Fruit fly (Drosophila melanogaster) whole organism, embryonic: ENCODE data around the gene Mbs.
A peak's percentile ranks its signal among the peaks of the same experiment; 100 is the strongest.

Experiments
- Abd-B ChIP-seq: fragments of 200-800 bp; sonication (Bioruptor generic); optimal IDR thresholded peaks from 2 replicates; lab custom pipeline; 2018; ENCODE audit warnings: missing biosample characterization, mild to moderate bottlenecking, missing genetic modification characterization, moderate library complexity
- CG10366 ChIP-seq: fragments of 200-800 bp; sonication (Bioruptor generic); IDR thresholded peaks from 2 replicates; pipeline ENCODE4 v1.3.6; 2022; ENCODE audit warnings: missing biosample characterization, missing genetic modification characterization
- CG11696 ChIP-seq: fragments of 200-800 bp; sonication (Bioruptor generic); IDR thresholded peaks from 2 replicates; pipeline ENCODE4 v1.3.6; 2022; ENCODE audit warnings: missing biosample characterization, missing genetic modification characterization
- CG13287 ChIP-seq: fragments of 200-800 bp; sonication (Bioruptor generic); IDR thresholded peaks from 2 replicates; pipeline ENCODE4 v1.3.6; 2022; ENCODE audit warnings: missing biosample characterization, missing genetic modification characterization; ENCODE audit not compliant: partially characterized antibody
- CG13624 ChIP-seq: fragments of 200-800 bp; sonication (Bioruptor generic); optimal IDR thresholded peaks from 2 replicates; lab custom pipeline; 2016; ENCODE audit warnings: missing biosample characterization, missing genetic modification characterization
- CG14441 ChIP-seq: fragments of 200-800 bp; sonication (Bioruptor generic); IDR thresholded peaks from 2 replicates; pipeline ENCODE4 v1.3.6; 2022; ENCODE audit warnings: missing biosample characterization, missing genetic modification characterization
- CG1647 ChIP-seq: fragments of 200-800 bp; sonication (Bioruptor generic); optimal IDR thresholded peaks from 3 replicates; lab custom pipeline; 2016; ENCODE audit warnings: missing biosample characterization, missing genetic modification characterization
- CG18764 ChIP-seq: fragments of 200-800 bp; sonication (Bioruptor generic); optimal IDR thresholded peaks from 3 replicates; lab custom pipeline; 2016; ENCODE audit warnings: missing biosample characterization, missing genetic modification characterization
- CG2199 ChIP-seq: fragments of 200-800 bp; sonication (Bioruptor generic); IDR thresholded peaks from 3 replicates; pipeline ENCODE4 v1.3.6; 2022; ENCODE audit warnings: missing biosample characterization, missing genetic modification characterization
- CG31388 ChIP-seq: fragments of 200-800 bp; sonication (Bioruptor generic); optimal IDR thresholded peaks from 2 replicates; lab custom pipeline; 2016; ENCODE audit warnings: missing biosample characterization, missing genetic modification characterization
- CG34224 ChIP-seq: fragments of 200-800 bp; sonication (Bioruptor generic); IDR thresholded peaks from 3 replicates; pipeline ENCODE4 v1.3.6; 2022; ENCODE audit warnings: missing biosample characterization, missing genetic modification characterization; ENCODE audit not compliant: partially characterized antibody
- CG34376 ChIP-seq: fragments of 200-800 bp; sonication (Bioruptor generic); optimal IDR thresholded peaks from 2 replicates; lab custom pipeline; 2018; ENCODE audit warnings: missing biosample characterization, mild to moderate bottlenecking, missing genetic modification characterization
- CG4707 ChIP-seq: fragments of 200-800 bp; sonication (Bioruptor generic); optimal IDR thresholded peaks from 2 replicates; lab custom pipeline; 2018; ENCODE audit warnings: missing biosample characterization, mild to moderate bottlenecking, missing genetic modification characterization, moderate library complexity
- CG7987 ChIP-seq: fragments of 200-800 bp; sonication (Bioruptor generic); optimal IDR thresholded peaks from 2 replicates; lab custom pipeline; 2018; ENCODE audit warnings: missing biosample characterization, mild to moderate bottlenecking, missing genetic modification characterization, moderate library complexity
- CG8924 ChIP-seq: fragments of 200-800 bp; optimal IDR thresholded peaks from 3 replicates; lab custom pipeline; 2019; ENCODE audit warnings: missing biosample characterization, mild to moderate bottlenecking, missing genetic modification characterization, moderate library complexity
- CG9727 ChIP-seq: fragments of 200-800 bp; sonication (Bioruptor generic); optimal IDR thresholded peaks from 3 replicates; lab custom pipeline; 2017; ENCODE audit warnings: missing biosample characterization, mild to moderate bottlenecking, missing genetic modification characterization
- CG9817 ChIP-seq: fragments of 200-800 bp; sonication (Bioruptor generic); optimal IDR thresholded peaks from 2 replicates; lab custom pipeline; 2018; ENCODE audit warnings: missing biosample characterization, mild to moderate bottlenecking, missing genetic modification characterization, moderate library complexity
- CHES-1-like ChIP-seq: fragments of 200-800 bp; sonication (Bioruptor generic); optimal IDR thresholded peaks from 2 replicates; lab custom pipeline; 2016; ENCODE audit warnings: missing biosample characterization, missing genetic modification characterization
- Dref ChIP-seq: fragments of 200-800 bp; sonication (Bioruptor generic); IDR thresholded peaks from 2 replicates; pipeline ENCODE4 v1.3.6; 2022; ENCODE audit warnings: missing biosample characterization, missing genetic modification characterization
- HLH3B ChIP-seq: fragments of 200-800 bp; sonication (Bioruptor generic); IDR thresholded peaks from 2 replicates; pipeline ENCODE4 v1.3.6; 2022; ENCODE audit warnings: missing biosample characterization, missing genetic modification characterization
- Hmx ChIP-seq: fragments of 200-800 bp; sonication (Bioruptor generic); optimal IDR thresholded peaks from 2 replicates; lab custom pipeline; 2016; ENCODE audit warnings: missing biosample characterization, missing genetic modification characterization
- Hr39 ChIP-seq: fragments of >200 bp; optimal IDR thresholded peaks from 2 replicates; lab custom pipeline; 2017
- Hsf ChIP-seq: fragments of 200-800 bp; sonication (Bioruptor generic); optimal IDR thresholded peaks from 3 replicates; lab custom pipeline; 2016; ENCODE audit warnings: missing biosample characterization, missing genetic modification characterization
- Meics ChIP-seq: fragments of 200-800 bp; sonication (Bioruptor generic); optimal IDR thresholded peaks from 2 replicates; lab custom pipeline; 2017; ENCODE audit warnings: missing biosample characterization, mild to moderate bottlenecking, missing genetic modification characterization
- Mes4 ChIP-seq: fragments of 200-800 bp; sonication (Bioruptor generic); optimal IDR thresholded peaks from 2 replicates; lab custom pipeline; 2016; ENCODE audit warnings: missing biosample characterization, missing genetic modification characterization
- Scr ChIP-seq: fragments of 200-800 bp; sonication (Bioruptor generic); IDR thresholded peaks from 2 replicates; pipeline ENCODE4 v1.3.6; 2022; ENCODE audit warnings: missing biosample characterization, missing genetic modification characterization; ENCODE audit not compliant: partially characterized antibody
- Tbp ChIP-seq: fragments of >200 bp; optimal IDR thresholded peaks from 2 replicates; lab custom pipeline; 2018; ENCODE audit warnings: missing biosample characterization, missing genetic modification characterization
- YL-1 ChIP-seq: fragments of 200-800 bp; sonication (Bioruptor generic); optimal IDR thresholded peaks from 3 replicates; lab custom pipeline; 2017; ENCODE audit warnings: missing biosample characterization, mild to moderate bottlenecking, missing genetic modification characterization
- cas ChIP-seq: fragments of 200-800 bp; sonication (Bioruptor generic); IDR thresholded peaks from 2 replicates; pipeline ENCODE4 v1.3.6; 2022; ENCODE audit warnings: missing biosample characterization, missing genetic modification characterization
- cato ChIP-seq: fragments of 200-800 bp; sonication (Bioruptor generic); optimal IDR thresholded peaks from 2 replicates; lab custom pipeline; 2016; ENCODE audit warnings: missing biosample characterization, missing genetic modification characterization, borderline replicate concordance
- chif ChIP-seq, 2 experiments: fragments of 200-800 bp; sonication (Bioruptor generic); optimal IDR thresholded peaks; 3 replicates each; lab custom pipeline; 2016; ENCODE audit warnings: missing biosample characterization in 2 of 2, missing genetic modification characterization in 2 of 2
- chn ChIP-seq: fragments of 200-800 bp; sonication (Bioruptor generic); optimal IDR thresholded peaks from 2 replicates; lab custom pipeline; 2016; ENCODE audit warnings: missing biosample characterization, missing genetic modification characterization
- crp ChIP-seq, 2 experiments: fragments of 200-800 bp; sonication (Bioruptor generic); optimal IDR thresholded peaks; 2 replicates in 1 of 2; 3 replicates in 1 of 2; lab custom pipeline; 2017; ENCODE audit warnings: missing biosample characterization in 2 of 2, missing genetic modification characterization in 2 of 2, mild to moderate bottlenecking in 1 of 2, moderate library complexity in 1 of 2
- ewg ChIP-seq: fragments of 200-800 bp; sonication (Bioruptor generic); optimal IDR thresholded peaks from 3 replicates; lab custom pipeline; 2017; ENCODE audit warnings: mild to moderate bottlenecking, missing biosample characterization, missing genetic modification reagents, missing genetic modification characterization
- gcm2 ChIP-seq: fragments of 200-800 bp; sonication (Bioruptor generic); optimal IDR thresholded peaks from 2 replicates; lab custom pipeline; 2016; ENCODE audit warnings: missing biosample characterization, missing genetic modification characterization
- gem ChIP-seq: fragments of 200-800 bp; sonication (Bioruptor generic); optimal IDR thresholded peaks from 2 replicates; lab custom pipeline; 2019; ENCODE audit warnings: missing biosample characterization, mild to moderate bottlenecking, missing genetic modification characterization, moderate library complexity
- gt ChIP-seq: fragments of 200-800 bp; sonication (Bioruptor generic); IDR thresholded peaks from 2 replicates; pipeline ENCODE4 v1.3.6; 2022; ENCODE audit warnings: missing biosample characterization, missing genetic modification characterization
- hb ChIP-seq: fragments of 200-800 bp; sonication (Bioruptor generic); IDR thresholded peaks from 3 replicates; pipeline ENCODE4 v1.3.6; 2022; ENCODE audit warnings: missing biosample characterization, missing genetic modification characterization; ENCODE audit not compliant: partially characterized antibody
- ken ChIP-seq: fragments of 200-800 bp; sonication (Bioruptor generic); IDR thresholded peaks from 3 replicates; pipeline ENCODE4 v1.3.6; 2022; ENCODE audit warnings: missing biosample characterization, missing genetic modification characterization
- lmd ChIP-seq: fragments of 200-800 bp; sonication (Bioruptor generic); IDR thresholded peaks from 2 replicates; pipeline ENCODE4 v1.3.6; 2022; ENCODE audit warnings: missing biosample characterization, missing genetic modification characterization
- pfk ChIP-seq: fragments of 200-800 bp; sonication (Bioruptor generic); optimal IDR thresholded peaks from 2 replicates; lab custom pipeline; 2018; ENCODE audit warnings: missing biosample characterization, mild to moderate bottlenecking, missing genetic modification characterization, moderate library complexity
- ranshi ChIP-seq: fragments of 200-800 bp; sonication (Bioruptor generic); IDR thresholded peaks from 2 replicates; pipeline ENCODE4 v1.3.6; 2022; ENCODE audit warnings: missing biosample characterization, missing genetic modification characterization
- rib ChIP-seq: fragments of 200-800 bp; sonication (Bioruptor generic); IDR thresholded peaks from 2 replicates; pipeline ENCODE4 v1.3.6; 2022; ENCODE audit warnings: missing biosample characterization, missing genetic modification characterization
- sc ChIP-seq, 3 experiments: fragments of >200 bp in 2 of 3; fragments of 200-800 bp in 1 of 3; sonication (Bioruptor generic) in 1 of 3; optimal IDR thresholded peaks; 2 replicates in 2 of 3; 3 replicates in 1 of 3; lab custom pipeline; 2017; ENCODE audit warnings: mild to moderate bottlenecking in 1 of 3, missing biosample characterization in 1 of 3, missing genetic modification characterization in 1 of 3, missing genetic modification reagents in 1 of 3
- sens ChIP-seq: fragments of 200-800 bp; sonication (Bioruptor generic); peaks from one replicate; lab custom pipeline; 2016; ENCODE audit warnings: missing biosample characterization, missing genetic modification characterization
- sna ChIP-seq: fragments of 200-800 bp; sonication (Bioruptor generic); IDR thresholded peaks from 2 replicates; pipeline ENCODE4 v1.3.6; 2022; ENCODE audit warnings: missing biosample characterization, missing genetic modification characterization; ENCODE audit not compliant: partially characterized antibody
- so ChIP-seq: fragments of 200-800 bp; sonication (Bioruptor generic); IDR thresholded peaks from 3 replicates; pipeline ENCODE4 v1.3.6; 2022; ENCODE audit warnings: missing biosample characterization, missing genetic modification characterization
- tap ChIP-seq: fragments of 200-800 bp; optimal IDR thresholded peaks from 3 replicates; lab custom pipeline; 2019; ENCODE audit warnings: missing biosample characterization, mild to moderate bottlenecking, missing genetic modification characterization, moderate library complexity
- tin ChIP-seq: fragments of 200-800 bp; sonication (Bioruptor generic); optimal IDR thresholded peaks from 3 replicates; lab custom pipeline; 2016; ENCODE audit warnings: missing biosample characterization, missing genetic modification characterization
- trem ChIP-seq: fragments of 200-800 bp; optimal IDR thresholded peaks from 3 replicates; lab custom pipeline; 2019; ENCODE audit warnings: missing biosample characterization, mild to moderate bottlenecking, missing genetic modification characterization, moderate library complexity
- trh ChIP-seq: fragments of 200-800 bp; sonication (Bioruptor generic); optimal IDR thresholded peaks from 2 replicates; lab custom pipeline; 2016; ENCODE audit warnings: missing biosample characterization, missing genetic modification characterization

Mbs gene

dm6 chr3L:16048086-16048485 is 3.7 kb upstream of the Mbs start (continued):
- TF ChIP-seq sna (GFP tag; lab: Robert Waterston, UW) (no peak), CG14441 (GFP tag; lab: Robert Waterston, UW) (peak; percentile 75), Meics (peak; percentile 55), chif (GFP tag; optimal IDR thresholded peaks at IDR 0.05; lab: Kevin White, UChicago) (no peak), CG8924 (tag; lab: Kevin White, UChicago) (peak; percentile 45), Scr (GFP tag; lab: Robert Waterston, UW) (no peak), CG31388 (GFP tag; lab: Kevin White, UChicago) (no peak), tap (tag; lab: Kevin White, UChicago) (peak; percentile 7), YL-1 (GFP tag; lab: Kevin White, UChicago) (no peak), CG7987 (GFP tag; lab: Kevin White, UChicago) (peak; percentile 11), gt (GFP tag; lab: Robert Waterston, UW) (no peak), rib (GFP tag; lab: Robert Waterston, UW) (no peak), gcm2 (GFP tag; lab: Kevin White, UChicago) (no peak), CG34224 (no peak), Hmx (GFP tag; lab: Kevin White, UChicago) (no peak), CG2199 (no peak), lmd (GFP tag; lab: Robert Waterston, UW) (peak; percentile 72), cas (GFP tag; lab: Robert Waterston, UW) (peak; percentile 17; the same call in 1 of the 2 replicates), hb (GFP tag; lab: Robert Waterston, UW) (no peak), CHES-1-like (GFP tag; lab: Kevin White, UChicago) (peak; percentile 40), gem (peak; percentile 56), chn (GFP tag; lab: Kevin White, UChicago) (no peak), CG9817 (tag; lab: Kevin White, UChicago) (peak; percentile 43), sc (optimal IDR thresholded peaks at IDR 0.05; lab: Kevin White, UChicago) (no peak), sc (GFP tag; optimal IDR thresholded peaks at IDR 0.05; lab: Kevin White, UChicago) (no peak), ewg (GFP tag; lab: Kevin White, UChicago) (no peak), CG18764 (GFP tag; lab: Kevin White, UChicago) (no peak), Abd-B (GFP tag; lab: Kevin White, UChicago) (no peak), cato (GFP tag; lab: Kevin White, UChicago) (no peak), pfk (GFP tag; lab: Kevin White, UChicago) (no peak), trh (GFP tag; lab: Kevin White, UChicago) (no peak), tin (GFP tag; lab: Kevin White, UChicago) (peak; percentile 17), CG34376 (GFP tag; lab: Kevin White, UChicago) (peak; percentile 59), CG13624 (peak; percentile 70), CG4707 (GFP tag; lab: Kevin White, UChicago) (no peak), trem (tag; lab: Kevin White, UChicago) (no peak), CG13287 (GFP tag; lab: Robert Waterston, UW) (no peak), so (peak; percentile 84; the same call in 2 of the 3 replicates), CG1647 (GFP tag; lab: Kevin White, UChicago) (no peak), Hr39 (lab: Kevin White, UChicago) (no peak), Mes4 (GFP tag; lab: Kevin White, UChicago) (peak; percentile 35), CG10366 (GFP tag; lab: Robert Waterston, UW) (peak; percentile 41), sens (GFP tag; lab: Kevin White, UChicago) (peak; percentile 85), Dref (GFP tag; lab: Robert Waterston, UW) (no peak), ranshi (GFP tag; lab: Robert Waterston, UW) (peak; percentile 60; the same call in 1 of the 2 replicates), ken (no peak), CG9727 (peak; percentile 24), Hsf (GFP tag; lab: Kevin White, UChicago) (peak; percentile 32), CG11696 (peak; percentile 74), HLH3B (peak; percentile 46), Tbp (GFP tag; lab: Kevin White, UChicago) (no peak), crp (GFP tag; optimal IDR thresholded peaks at IDR 0.05; lab: Kevin White, UChicago) (no peak)
